Worm (Caenorhabditis elegans): Measurements from ENCODE around the gene srh-21.

Gene srh-21

DNA sequence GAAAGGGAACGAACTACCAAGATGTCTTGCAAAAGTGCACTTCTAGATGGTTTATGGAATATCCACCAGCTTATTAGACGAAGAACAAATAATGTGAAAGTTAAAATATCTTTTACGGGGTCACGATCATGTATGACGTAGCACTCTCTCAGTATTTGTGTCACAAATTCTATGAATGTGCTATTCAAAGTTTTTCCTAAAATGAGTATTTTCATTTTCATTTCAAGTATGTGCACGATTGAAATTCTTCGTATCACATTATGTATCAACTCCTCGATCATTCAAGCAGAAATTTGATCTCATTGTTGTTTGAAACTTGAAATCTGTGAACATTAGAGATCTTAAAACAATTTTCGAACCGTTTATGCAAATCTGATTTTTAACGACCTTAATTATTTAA lies 51.1 kb downstream of the srh-21 start:
- TF ChIP-seq elt-2 (tag; optimal IDR thresholded peaks at IDR 0.05) (no peak), nhr-67 (tag; optimal IDR thresholded peaks at IDR 0.05) (no peak), ceh-9 (tag; optimal IDR thresholded peaks at IDR 0.05) (no peak), nhr-237 (tag; optimal IDR thresholded peaks at IDR 0.05) (no peak), daf-12 (tag; optimal IDR thresholded peaks at IDR 0.05) (no peak), lin-39 (tag; optimal IDR thresholded peaks at IDR 0.05) (no peak), ceh-28 (tag; optimal IDR thresholded peaks at IDR 0.05) (no peak), sea-2 (GFP tag; optimal IDR thresholded peaks at IDR 0.05) (no peak), unc-39 (tag; optimal IDR thresholded peaks at IDR 0.05) (no peak), egl-5 (tag; optimal IDR thresholded peaks at IDR 0.05) (no peak), ceh-82 (tag; optimal IDR thresholded peaks at IDR 0.05) (no peak), nhr-28 (tag; optimal IDR thresholded peaks at IDR 0.05) (no peak), lin-15B (tag; optimal IDR thresholded peaks at IDR 0.05) (no peak), elt-1 (tag; optimal IDR thresholded peaks at IDR 0.05) (no peak), elt-3 (tag; optimal IDR thresholded peaks at IDR 0.05) (no peak)
